Fruit fly (Drosophila melanogaster) whole organism, embryonic: ENCODE data around the gene arm.

ENCODE experiments used
- B-H2 ChIP-seq: fragments of 200-800 bp; sonication (Bioruptor generic); optimal IDR thresholded peaks from 2 replicates; lab custom pipeline; 2018; ENCODE audit warnings: missing biosample characterization, mild to moderate bottlenecking, missing genetic modification characterization
- BtbVII ChIP-seq: fragments of 200-800 bp; sonication (Bioruptor generic); optimal IDR thresholded peaks from 3 replicates; lab custom pipeline; 2017; ENCODE audit warnings: missing biosample characterization, mild to moderate bottlenecking, missing genetic modification characterization
- CG12104 ChIP-seq: fragments of 200-800 bp; sonication (Bioruptor generic); optimal IDR thresholded peaks from 3 replicates; lab custom pipeline; 2016; ENCODE audit warnings: missing biosample characterization, missing genetic modification characterization
- CG12391 ChIP-seq: fragments of 200-800 bp; sonication (Bioruptor generic); optimal IDR thresholded peaks from 3 replicates; lab custom pipeline; 2018; ENCODE audit warnings: missing biosample characterization, mild to moderate bottlenecking, missing genetic modification characterization, moderate library complexity
- CG13123 ChIP-seq: fragments of 200-800 bp; sonication (Bioruptor generic); optimal IDR thresholded peaks from 2 replicates; lab custom pipeline; 2016; ENCODE audit warnings: missing biosample characterization, missing genetic modification characterization
- CG15514 ChIP-seq: fragments of 200-800 bp; sonication (Bioruptor generic); optimal IDR thresholded peaks from 3 replicates; lab custom pipeline; 2017; ENCODE audit warnings: missing biosample characterization, missing genetic modification characterization, mild to moderate bottlenecking, moderate library complexity, missing genetic modification reagents
- CG17186 ChIP-seq: fragments of 200-800 bp; sonication (Bioruptor generic); optimal IDR thresholded peaks from 3 replicates; lab custom pipeline; 2017; ENCODE audit warnings: missing biosample characterization, missing genetic modification reagents, missing genetic modification characterization
- CG18599 ChIP-seq: fragments of 200-800 bp; sonication (Bioruptor generic); optimal IDR thresholded peaks from 3 replicates; lab custom pipeline; 2017; ENCODE audit warnings: missing biosample characterization, missing genetic modification characterization, mild to moderate bottlenecking, moderate library complexity, missing genetic modification reagents
- CG3065 ChIP-seq: fragments of 200-800 bp; sonication (Bioruptor generic); optimal IDR thresholded peaks from 2 replicates; lab custom pipeline; 2016; ENCODE audit warnings: missing biosample characterization, missing genetic modification characterization
- CG34422 ChIP-seq: fragments of 200-800 bp; sonication (Bioruptor generic); IDR thresholded peaks from 3 replicates; pipeline ENCODE4 v1.3.6; 2022; ENCODE audit warnings: missing biosample characterization, missing genetic modification characterization
- CG4707 ChIP-seq: fragments of 200-800 bp; sonication (Bioruptor generic); optimal IDR thresholded peaks from 2 replicates; lab custom pipeline; 2018; ENCODE audit warnings: missing biosample characterization, mild to moderate bottlenecking, missing genetic modification characterization, moderate library complexity
- CG6272 ChIP-seq: fragments of 200-800 bp; sonication (Bioruptor generic); IDR thresholded peaks from 2 replicates; pipeline ENCODE4 v1.3.6; 2022; ENCODE audit warnings: missing biosample characterization, missing genetic modification characterization
- CG7786 ChIP-seq: fragments of 200-800 bp; sonication (Bioruptor generic); optimal IDR thresholded peaks from 2 replicates; lab custom pipeline; 2016; ENCODE audit warnings: missing biosample characterization, missing genetic modification characterization
- Dad ChIP-seq: fragments of 200-800 bp; sonication (Bioruptor generic); optimal IDR thresholded peaks from 3 replicates; lab custom pipeline; 2016; ENCODE audit warnings: missing biosample characterization, missing genetic modification characterization
- ERR ChIP-seq: fragments of 200-800 bp; sonication (Bioruptor generic); optimal IDR thresholded peaks from 2 replicates; lab custom pipeline; 2016; ENCODE audit warnings: missing biosample characterization, missing genetic modification characterization
- HLH54F ChIP-seq: fragments of 200-800 bp; sonication (Bioruptor generic); optimal IDR thresholded peaks from 3 replicates; lab custom pipeline; 2016; ENCODE audit warnings: missing biosample characterization, missing genetic modification characterization
- HmgZ ChIP-seq: fragments of 200-800 bp; sonication (Bioruptor generic); optimal IDR thresholded peaks from 2 replicates; lab custom pipeline; 2018; ENCODE audit warnings: missing biosample characterization, mild to moderate bottlenecking, missing genetic modification characterization
- Hr51 ChIP-seq, 2 experiments: fragments of 200-800 bp; sonication (Bioruptor generic); optimal IDR thresholded peaks; 2 replicates in 1 of 2; 3 replicates in 1 of 2; lab custom pipeline; 2016 to 2018; ENCODE audit warnings: missing biosample characterization in 2 of 2, missing genetic modification characterization in 2 of 2, mild to moderate bottlenecking in 1 of 2, moderate library complexity in 1 of 2
- Hsf ChIP-seq: fragments of 200-800 bp; sonication (Bioruptor generic); optimal IDR thresholded peaks from 3 replicates; lab custom pipeline; 2016; ENCODE audit warnings: missing biosample characterization, missing genetic modification characterization
- NC2β ChIP-seq: fragments of 200-800 bp; sonication (Bioruptor generic); optimal IDR thresholded peaks from 2 replicates; lab custom pipeline; 2016; ENCODE audit warnings: missing biosample characterization, missing genetic modification characterization
- NK7.1 ChIP-seq: fragments of 200-800 bp; sonication (Bioruptor generic); optimal IDR thresholded peaks from 3 replicates; lab custom pipeline; 2016; ENCODE audit warnings: missing biosample characterization, missing genetic modification characterization
- Nf-YC ChIP-seq: fragments of 200-800 bp; optimal IDR thresholded peaks from 3 replicates; lab custom pipeline; 2019; ENCODE audit warnings: missing biosample characterization, mild to moderate bottlenecking, missing genetic modification characterization, moderate library complexity
- Ravus ChIP-seq: fragments of 200-800 bp; sonication (Bioruptor generic); IDR thresholded peaks from 2 replicates; pipeline ENCODE4 v1.3.6; 2022; ENCODE audit warnings: missing biosample characterization, missing genetic modification characterization
- Side ChIP-seq: fragments of 200-800 bp; sonication (Bioruptor generic); optimal IDR thresholded peaks from 2 replicates; lab custom pipeline; 2016; ENCODE audit warnings: missing biosample characterization, missing genetic modification characterization
- Sry-β ChIP-seq: fragments of 200-800 bp; sonication (Bioruptor generic); optimal IDR thresholded peaks from 2 replicates; lab custom pipeline; 2018; ENCODE audit warnings: missing biosample characterization, mild to moderate bottlenecking, missing genetic modification characterization, moderate library complexity
- abd-A ChIP-seq: fragments of 200-800 bp; sonication (Bioruptor generic); optimal IDR thresholded peaks from 3 replicates; lab custom pipeline; 2019; ENCODE audit warnings: missing biosample characterization, mild to moderate bottlenecking, missing genetic modification characterization, moderate library complexity
- az2 ChIP-seq: fragments of 200-800 bp; sonication (Bioruptor generic); optimal IDR thresholded peaks from 3 replicates; lab custom pipeline; 2016; ENCODE audit warnings: missing biosample characterization, missing genetic modification characterization
- bcd ChIP-seq: fragments of 200-800 bp; sonication (Bioruptor generic); optimal IDR thresholded peaks from 2 replicates; lab custom pipeline; 2017; ENCODE audit warnings: missing biosample characterization, mild to moderate bottlenecking, missing genetic modification characterization
- btn ChIP-seq: fragments of 200-800 bp; sonication (Bioruptor generic); optimal IDR thresholded peaks from 2 replicates; lab custom pipeline; 2016; ENCODE audit warnings: missing biosample characterization, missing genetic modification characterization
- chif ChIP-seq, 2 experiments: fragments of 200-800 bp; sonication (Bioruptor generic); optimal IDR thresholded peaks; 3 replicates each; lab custom pipeline; 2016; ENCODE audit warnings: missing biosample characterization in 2 of 2, missing genetic modification characterization in 2 of 2
- dmrt99B ChIP-seq: fragments of 200-800 bp; sonication (Bioruptor generic); optimal IDR thresholded peaks from 2 replicates; lab custom pipeline; 2018; ENCODE audit warnings: missing biosample characterization, mild to moderate bottlenecking, missing genetic modification characterization, moderate library complexity
- dysf ChIP-seq: fragments of 200-800 bp; sonication (Bioruptor generic); IDR thresholded peaks from 3 replicates; pipeline ENCODE4 v1.3.6; 2022; ENCODE audit warnings: missing biosample characterization, missing genetic modification characterization
- exex ChIP-seq: fragments of 200-800 bp; sonication (Bioruptor generic); optimal IDR thresholded peaks from 4 replicates; lab custom pipeline; 2018; ENCODE audit warnings: missing biosample characterization, mild to moderate bottlenecking, missing genetic modification characterization, moderate library complexity
- klu ChIP-seq: fragments of 200-800 bp; sonication (Bioruptor generic); IDR thresholded peaks from 2 replicates; pipeline ENCODE4 v1.3.6; 2022; ENCODE audit warnings: missing biosample characterization, missing genetic modification characterization
- nerfin-2 ChIP-seq: fragments of 200-800 bp; sonication (Bioruptor generic); IDR thresholded peaks from 2 replicates; pipeline ENCODE4 v1.3.6; 2022; ENCODE audit warnings: missing biosample characterization, missing genetic modification characterization; ENCODE audit not compliant: partially characterized antibody
- phol ChIP-seq: fragments of 200-800 bp; sonication (Bioruptor generic); optimal IDR thresholded peaks from 3 replicates; lab custom pipeline; 2018; ENCODE audit warnings: missing biosample characterization, mild to moderate bottlenecking, missing genetic modification characterization, moderate library complexity
- prd ChIP-seq, 3 experiments: fragments of >200 bp in 2 of 3; fragments of 200-800 bp in 1 of 3; sonication (Bioruptor generic) in 1 of 3; optimal IDR thresholded peaks in 2 of 3; IDR thresholded peaks in 1 of 3; 2 replicates in 2 of 3; 3 replicates in 1 of 3; pipeline versions ENCODE4 v1.3.6 to Lab custom; 2017 to 2022; ENCODE audit warnings: missing biosample characterization in 1 of 3, missing genetic modification characterization in 1 of 3
- pros ChIP-seq: fragments of 200-800 bp; sonication (Bioruptor generic); optimal IDR thresholded peaks from 3 replicates; lab custom pipeline; 2019; ENCODE audit warnings: missing biosample characterization, mild to moderate bottlenecking, missing genetic modification characterization, moderate library complexity
- pum ChIP-seq: fragments of 200-800 bp; sonication (Bioruptor generic); optimal IDR thresholded peaks from 2 replicates; lab custom pipeline; 2016; ENCODE audit warnings: missing biosample characterization, missing genetic modification characterization
- schlank ChIP-seq: fragments of 200-800 bp; sonication (Bioruptor generic); optimal IDR thresholded peaks from 2 replicates; lab custom pipeline; 2018; ENCODE audit warnings: missing biosample characterization, mild to moderate bottlenecking, missing genetic modification characterization
- scrt ChIP-seq: fragments of 200-800 bp; sonication (Bioruptor generic); optimal IDR thresholded peaks from 2 replicates; lab custom pipeline; 2018; ENCODE audit warnings: missing biosample characterization, mild to moderate bottlenecking, missing genetic modification characterization, moderate library complexity
- tio ChIP-seq: fragments of 200-800 bp; sonication (Bioruptor generic); optimal IDR thresholded peaks from 2 replicates; lab custom pipeline; 2017; ENCODE audit warnings: missing biosample characterization, missing genetic modification characterization, inconsistent platforms
- trh ChIP-seq: fragments of 200-800 bp; sonication (Bioruptor generic); optimal IDR thresholded peaks from 2 replicates; lab custom pipeline; 2016; ENCODE audit warnings: missing biosample characterization, missing genetic modification characterization
- twi ChIP-seq: fragments of 200-800 bp; optimal IDR thresholded peaks from 2 replicates; lab custom pipeline; 2019; ENCODE audit warnings: missing biosample characterization, mild to moderate bottlenecking, missing genetic modification characterization, moderate library complexity
- tx ChIP-seq: fragments of 200-800 bp; sonication (Bioruptor generic); optimal IDR thresholded peaks from 2 replicates; lab custom pipeline; 2016; ENCODE audit warnings: missing biosample characterization, missing genetic modification characterization
- wek ChIP-seq: fragments of 200-800 bp; sonication (Bioruptor generic); optimal IDR thresholded peaks from 3 replicates; lab custom pipeline; 2018; ENCODE audit warnings: missing biosample characterization, mild to moderate bottlenecking, missing genetic modification characterization, moderate library complexity
- zen ChIP-seq: fragments of 200-800 bp; sonication (Bioruptor generic); optimal IDR thresholded peaks from 3 replicates; lab custom pipeline; 2018; ENCODE audit warnings: missing biosample characterization, mild to moderate bottlenecking, missing genetic modification characterization, moderate library complexity

The arm gene

DNA sequence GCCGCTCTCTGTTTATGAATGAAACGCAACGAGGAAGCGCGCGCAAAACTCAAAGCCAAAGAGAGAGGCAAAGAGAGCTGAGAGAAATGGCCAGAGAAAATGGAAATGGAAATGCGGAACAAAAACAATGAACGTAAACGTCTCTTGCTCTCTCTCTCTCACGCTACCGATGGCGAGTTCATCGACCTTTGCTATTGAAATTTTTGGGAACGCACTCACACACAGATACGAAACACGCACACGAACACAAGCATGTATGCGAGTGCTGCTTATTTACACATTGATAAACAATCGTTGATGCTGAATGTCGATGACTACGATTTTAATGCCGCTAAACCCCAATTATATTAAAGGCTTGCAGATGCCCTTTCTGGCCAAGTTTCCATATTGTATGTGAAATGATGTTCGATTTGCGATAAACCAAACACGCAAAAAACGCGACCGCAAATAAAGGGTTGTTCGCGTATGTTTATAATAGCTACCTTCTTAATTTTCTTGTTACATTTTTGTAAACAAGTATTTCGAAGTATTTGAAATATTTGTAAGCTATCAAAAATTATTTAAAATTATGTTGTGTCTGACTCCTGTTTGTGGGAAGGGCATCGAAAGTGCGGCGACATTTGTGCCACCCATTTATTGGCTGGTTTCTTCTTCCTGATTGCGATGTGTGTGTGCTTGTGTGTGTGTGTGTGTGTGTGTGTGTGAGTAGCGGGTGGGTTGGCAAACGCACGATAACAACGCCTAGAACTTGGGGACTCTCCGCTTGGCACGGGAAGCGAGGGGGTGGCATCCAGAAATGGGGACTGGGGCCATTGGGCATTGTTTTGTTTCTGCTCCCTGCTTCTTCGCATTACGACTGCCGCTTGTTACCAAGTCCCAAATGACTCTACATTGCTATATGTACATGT is 43.1 kb upstream of the arm start (continued):
- TF ChIP-seq NC2β (GFP tag; lab: Kevin White, UChicago) (peak; percentile 66), Side (GFP tag; lab: Kevin White, UChicago) (peak; percentile 62), dmrt99B (tag; lab: Kevin White, UChicago) (peak; percentile 83), Sry-β (GFP tag; lab: Kevin White, UChicago) (peak; percentile 45), btn (peak; percentile 27), CG6272 (no peak), scrt (GFP tag; lab: Kevin White, UChicago) (peak; percentile 66), HLH54F (GFP tag; lab: Kevin White, UChicago) (peak; percentile 67), ERR (no peak), az2 (GFP tag; lab: Kevin White, UChicago) (peak; percentile 60), exex (tag; lab: Kevin White, UChicago) (peak; percentile 5), pum (GFP tag; lab: Kevin White, UChicago) (peak; percentile 60), schlank (tag; lab: Kevin White, UChicago) (peak; percentile 56), nerfin-2 (GFP tag; lab: Robert Waterston, UW) (no peak), tio (GFP tag; lab: Kevin White, UChicago) (peak; percentile 73), prd (optimal IDR thresholded peaks at IDR 0.05; lab: Kevin White, UChicago) (no peak), prd (GFP tag; IDR thresholded peaks at IDR 0.05; lab: Robert Waterston, UW) (peak; percentile 67; the same call in 2 of the 3 replicates), Hr51 (GFP tag; optimal IDR thresholded peaks at IDR 0.05; lab: Kevin White, UChicago) (peak; percentile 6 to 71), wek (no peak), CG3065 (GFP tag; lab: Kevin White, UChicago) (no peak), Dad (GFP tag; lab: Kevin White, UChicago) (peak; percentile 45), CG12391 (tag; lab: Kevin White, UChicago) (peak; percentile 81), CG7786 (GFP tag; lab: Kevin White, UChicago) (peak; percentile 64), Ravus (GFP tag; lab: Robert Waterston, UW) (no peak), Nf-YC (tag; lab: Kevin White, UChicago) (peak; percentile 49), CG17186 (GFP tag; lab: Kevin White, UChicago) (peak; percentile 25), chif (GFP tag; optimal IDR thresholded peaks at IDR 0.05; lab: Kevin White, UChicago) (peak; percentile 62 to 64), CG18599 (GFP tag; lab: Kevin White, UChicago) (peak; percentile 74), CG13123 (GFP tag; lab: Kevin White, UChicago) (peak; percentile 3), HmgZ (peak; percentile 73), dysf (GFP tag; lab: Robert Waterston, UW) (peak; percentile 61; the same call in 2 of the 3 replicates), abd-A (tag; lab: Kevin White, UChicago) (peak; percentile 30), CG12104 (GFP tag; lab: Kevin White, UChicago) (peak; percentile 77), twi (tag; lab: Kevin White, UChicago) (peak; percentile 53), zen (tag; lab: Kevin White, UChicago) (peak; percentile 32), CG4707 (peak; percentile 27), Hsf (GFP tag; lab: Kevin White, UChicago) (peak; percentile 63), phol (tag; lab: Kevin White, UChicago) (peak; percentile 87), B-H2 (no peak), CG34422 (GFP tag; lab: Robert Waterston, UW) (0 out of 3 replicates have a peak, but pooled peaks have one; percentile 8), trh (peak; percentile 19), bcd (GFP tag; lab: Kevin White, UChicago) (peak; percentile 82), tx (GFP tag; lab: Kevin White, UChicago) (peak; percentile 42), NK7.1 (GFP tag; lab: Kevin White, UChicago) (peak; percentile 53), klu (peak; percentile 44; the same call in 1 of the 2 replicates), BtbVII (GFP tag; lab: Kevin White, UChicago) (peak; percentile 35), CG15514 (peak; percentile 47), pros (GFP tag; lab: Kevin White, UChicago) (peak; percentile 41)
